Fruit fly (Drosophila melanogaster): Measurements from ENCODE around the gene chrb.

DNA sequence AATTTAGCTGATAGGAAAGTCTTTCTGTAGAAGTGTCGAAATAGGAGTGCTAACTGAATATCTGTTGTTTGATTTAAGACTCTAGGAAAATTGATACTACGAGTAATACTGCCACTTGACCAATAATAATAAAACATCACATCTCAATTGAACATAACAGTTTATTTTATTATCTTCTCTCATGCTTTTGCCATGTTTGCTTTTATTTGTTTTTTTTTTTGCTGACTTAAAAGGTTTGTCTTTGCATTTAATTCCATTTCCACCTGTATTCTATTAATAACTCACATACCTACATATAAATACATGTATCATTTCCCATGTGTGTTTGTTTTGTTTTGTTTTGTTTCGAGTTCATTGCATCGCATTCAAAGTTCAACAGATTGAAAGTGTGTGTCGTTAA is 35.3 kb downstream of the chrb start, which contains the start of the genes CG11714 and Fuca:
- no peak for TF ChIP-seq Ets98B (GFP tag; IDR thresholded peaks at IDR 0.05)
- no peak for TF ChIP-seq CG12605 (GFP tag; IDR thresholded peaks at IDR 0.05)
- no peak for TF ChIP-seq CG13204 (GFP tag; optimal IDR thresholded peaks at IDR 0.05)
- no peak for TF ChIP-seq CG17806 (tag; optimal IDR thresholded peaks at IDR 0.05)
- no peak for TF ChIP-seq CG14655 (GFP tag; optimal IDR thresholded peaks at IDR 0.05)
- TF ChIP-seq CG4496 (GFP tag; IDR thresholded peaks at IDR 0.05): no peak
- no peak for TF ChIP-seq Pif1A (GFP tag; optimal IDR thresholded peaks at IDR 0.05)
- no peak for TF ChIP-seq EcR (GFP tag; optimal IDR thresholded peaks at IDR 0.05)
- TF ChIP-seq CG10348 (GFP tag; IDR thresholded peaks at IDR 0.05): no peak

Data from whole organism, pupa.